Worm (Caenorhabditis elegans): Measurements from ENCODE around the gene fbxa-30.

ce11 chrIII:1231186-1231585, 44.2 kb downstream of the fbxa-30 start:
- TF ChIP-seq unc-86 (tag; optimal IDR thresholded peaks at IDR 0.05) (no peak), ceh-24 (tag; optimal IDR thresholded peaks at IDR 0.05) (no peak), tbx-2 (tag; optimal IDR thresholded peaks at IDR 0.05) (no peak), nfya-1 (tag; optimal IDR thresholded peaks at IDR 0.05) (no peak), gmeb-2 (tag; optimal IDR thresholded peaks at IDR 0.05) (no peak), ama-1 (optimal IDR thresholded peaks at IDR 0.05) (no peak)

Measured in whole organism, late embryonic.